Fruit fly (Drosophila melanogaster) whole organism, prepupa: ENCODE measurements around the gene CG14567.

ENCODE experiments used
- Blimp-1 ChIP-seq: fragments of 200-800 bp; sonication (Bioruptor generic); optimal IDR thresholded peaks from 3 replicates; lab custom pipeline; 2017; ENCODE audit warnings: missing biosample characterization, missing genetic modification characterization, mild to moderate bottlenecking, moderate library complexity, missing genetic modification reagents
- CG6854 ChIP-seq: fragments of 200-800 bp; sonication (Bioruptor generic); optimal IDR thresholded peaks from 2 replicates; lab custom pipeline; 2017; ENCODE audit warnings: missing biosample characterization, mild to moderate bottlenecking, missing genetic modification characterization
- Gug ChIP-seq: fragments of 200-800 bp; sonication (Bioruptor generic); IDR thresholded peaks from 2 replicates; pipeline ENCODE4 v1.3.6; 2022; ENCODE audit warnings: missing biosample characterization, missing genetic modification characterization
- OdsH ChIP-seq: fragments of 200-800 bp; sonication (Bioruptor generic); optimal IDR thresholded peaks from 3 replicates; lab custom pipeline; 2016; ENCODE audit warnings: missing biosample characterization, missing genetic modification characterization
- net ChIP-seq: fragments of 200-800 bp; sonication (Bioruptor generic); optimal IDR thresholded peaks from 3 replicates; lab custom pipeline; 2016; ENCODE audit warnings: missing biosample characterization, missing genetic modification characterization
- salr ChIP-seq, 2 experiments: fragments of 200-800 bp; sonication (Bioruptor generic); optimal IDR thresholded peaks; 3 replicates each; lab custom pipeline; 2016 to 2018; ENCODE audit warnings: missing biosample characterization in 2 of 2, missing genetic modification characterization in 2 of 2, mild to moderate bottlenecking in 1 of 2

- TF ChIP-seq Gug (GFP tag; lab: Robert Waterston, UW), result no peak
- TF ChIP-seq OdsH (GFP tag; lab: Kevin White, UChicago), result no peak
- no peak for TF ChIP-seq CG6854
- no peak for TF ChIP-seq net (GFP tag; lab: Kevin White, UChicago)
- no peak for TF ChIP-seq Blimp-1 (GFP tag; lab: Kevin White, UChicago)
- no peak for TF ChIP-seq salr (GFP tag; optimal IDR thresholded peaks at IDR 0.05; lab: Kevin White, UChicago)
Measured at dm6 chr3L:21718233-21718632, 20.0 kb downstream of the CG14567 start.
